Fruit fly (Drosophila melanogaster) whole organism, embryonic: ENCODE data around the gene CG12224.
A peak's percentile ranks its signal among the peaks of the same experiment; 100 is the strongest.

Source experiments
- C15 ChIP-seq: fragments of 200-800 bp; sonication (Bioruptor generic); IDR thresholded peaks from 3 replicates; pipeline ENCODE4 v1.3.6; 2022; ENCODE audit warnings: missing biosample characterization, missing genetic modification characterization
- CG16863 ChIP-seq: fragments of 200-800 bp; sonication (Bioruptor generic); optimal IDR thresholded peaks from 3 replicates; lab custom pipeline; 2016; ENCODE audit warnings: missing biosample characterization, missing genetic modification characterization
- CG17912 ChIP-seq: fragments of 200-800 bp; sonication (Bioruptor generic); optimal IDR thresholded peaks from 2 replicates; lab custom pipeline; 2018; ENCODE audit warnings: missing biosample characterization, mild to moderate bottlenecking, missing genetic modification characterization
- CG6654 ChIP-seq: fragments of 200-800 bp; sonication (Bioruptor generic); optimal IDR thresholded peaks from 2 replicates; lab custom pipeline; 2017; ENCODE audit warnings: missing biosample characterization, mild to moderate bottlenecking, missing genetic modification characterization
- Hmr ChIP-seq: fragments of 200-800 bp; sonication (Bioruptor generic); optimal IDR thresholded peaks from 3 replicates; lab custom pipeline; 2017; ENCODE audit warnings: mild to moderate bottlenecking, missing biosample characterization, missing genetic modification reagents, missing genetic modification characterization
- Lpt ChIP-seq: fragments of >200 bp; optimal IDR thresholded peaks from 2 replicates; lab custom pipeline; 2018; ENCODE audit warnings: missing biosample characterization, missing genetic modification characterization
- Taf1 ChIP-seq: fragments of 200-800 bp; sonication (Bioruptor generic); IDR thresholded peaks from 2 replicates; pipeline ENCODE4 v1.3.6; 2022; ENCODE audit warnings: missing biosample characterization, missing genetic modification characterization
- chinmo ChIP-seq: fragments of 200-800 bp; sonication (Bioruptor generic); IDR thresholded peaks from 4 replicates; pipeline ENCODE4 v1.3.6; 2022; ENCODE audit warnings: missing biosample characterization, missing genetic modification characterization; ENCODE audit not compliant: partially characterized antibody
- dpn ChIP-seq, 2 experiments: fragments of 200-800 bp; sonication (Bioruptor generic); optimal IDR thresholded peaks; 3 replicates each; lab custom pipeline; 2016; ENCODE audit warnings: missing biosample characterization in 2 of 2, missing genetic modification characterization in 2 of 2
- repo ChIP-seq: fragments of 200-800 bp; sonication (Bioruptor generic); optimal IDR thresholded peaks from 2 replicates; lab custom pipeline; 2016; ENCODE audit warnings: missing biosample characterization, missing genetic modification characterization

DNA sequence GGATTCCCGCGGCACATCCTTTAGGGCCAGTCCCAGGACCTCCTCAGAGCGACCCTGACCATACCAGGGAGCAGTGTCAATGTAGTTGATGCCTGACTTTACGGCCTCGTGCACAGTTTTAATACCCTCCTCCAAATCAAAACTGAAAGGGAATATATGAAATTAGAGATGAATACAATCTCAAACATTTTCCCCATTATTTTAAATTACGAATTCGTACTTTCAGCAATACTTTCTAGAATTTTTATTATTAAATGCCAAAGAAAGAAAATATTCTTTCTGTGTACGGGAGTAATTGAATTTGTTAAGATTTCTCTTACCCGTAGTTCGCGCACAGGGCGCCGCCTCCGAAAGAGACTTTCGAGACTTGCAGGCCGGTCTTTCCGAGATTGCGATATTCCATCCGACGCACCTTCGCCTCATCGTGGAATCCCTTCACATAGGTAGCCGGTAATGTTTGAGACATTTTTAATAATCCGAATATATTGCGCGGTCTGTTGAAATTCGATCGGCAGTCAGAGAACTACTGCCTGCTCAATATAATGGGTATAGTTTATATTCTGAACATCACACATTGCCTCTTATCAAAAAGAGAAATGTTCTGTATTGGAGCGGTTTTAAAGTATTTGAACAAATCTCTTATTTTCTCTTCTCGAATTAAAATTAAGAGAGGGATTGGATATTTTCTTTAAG, 1.8 kb downstream of the CG12224 start, which contains the start of gene CG18547:
- TF ChIP-seq repo (no peak), dpn (GFP tag; optimal IDR thresholded peaks at IDR 0.05; lab: Kevin White, UChicago) (no peak), CG17912 (no peak), chinmo (GFP tag; lab: Robert Waterston, UW) (0 out of 4 replicates have a peak, but pooled peaks have one; percentile 53), CG16863 (GFP tag; lab: Kevin White, UChicago) (no peak), Hmr (no peak), C15 (GFP tag; lab: Robert Waterston, UW) (no peak), CG6654 (no peak), Taf1 (GFP tag; lab: Robert Waterston, UW) (no peak), Lpt (GFP tag; lab: Kevin White, UChicago) (no peak)
